Worm (Caenorhabditis elegans): ENCODE measurements around the gene srv-8.

DNA sequence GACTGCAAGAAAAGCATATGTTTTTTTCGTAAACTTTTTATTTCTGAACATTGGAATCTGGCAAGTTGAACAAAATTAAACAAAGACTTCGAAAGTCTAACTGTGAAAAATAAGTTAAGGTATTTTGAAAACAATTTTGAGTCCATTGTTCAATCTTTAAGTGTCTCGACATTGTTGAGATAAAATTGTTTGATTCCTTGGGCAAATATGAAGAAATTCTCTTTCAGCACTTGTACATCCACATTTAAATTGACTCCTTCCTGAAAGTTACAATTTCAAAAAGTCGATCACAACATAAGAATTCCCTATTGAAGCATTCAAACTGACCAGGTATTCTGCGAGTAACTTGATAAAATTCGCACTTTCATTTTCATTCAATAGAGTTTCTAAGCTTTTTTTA is 4.5 kb downstream of the srv-8 start:
- TF ChIP-seq nhr-90 (tag; optimal IDR thresholded peaks at IDR 0.05) (no peak), snpc-4 (GFP tag; optimal IDR thresholded peaks at IDR 0.05) (no peak), snpc-4 (tag; optimal IDR thresholded peaks at IDR 0.05) (no peak), F55B11.4 (tag; optimal IDR thresholded peaks at IDR 0.05; ENCODE audit: borderline replicate concordance, insufficient read depth) (no peak), madf-6 (GFP tag; IDR thresholded peaks at IDR 0.05) (no peak), bed-2 (GFP tag; IDR thresholded peaks at IDR 0.05) (no peak), lag-1 (GFP tag; IDR thresholded peaks at IDR 0.05) (no peak), unc-62 (GFP tag; optimal IDR thresholded peaks at IDR 0.05) (no peak), B0035.1 (tag; optimal IDR thresholded peaks at IDR 0.05) (no peak)
